Worm (Caenorhabditis elegans): ENCODE measurements around the gene vamp-8.

DNA sequence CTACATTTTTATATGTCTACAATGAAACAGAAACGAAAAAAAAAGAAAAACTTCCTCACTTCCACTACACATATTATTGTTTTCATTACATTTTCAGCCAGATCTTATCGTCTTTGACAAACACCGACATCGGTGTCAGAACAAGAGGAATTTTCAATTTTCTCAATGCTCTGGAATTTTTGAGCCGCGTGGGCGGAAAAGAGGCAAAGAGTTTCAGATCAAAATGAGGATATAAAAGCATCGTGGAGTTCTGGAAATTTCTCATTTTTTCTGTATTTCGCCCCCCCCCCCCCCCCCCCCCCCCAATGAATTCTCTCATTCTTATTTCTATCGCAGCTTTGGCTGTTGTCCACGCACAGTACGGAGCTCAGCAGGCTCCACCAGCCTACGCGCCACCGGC, 14.9 kb upstream of the vamp-8 start, which contains the start of gene B0513.4:
- TF ChIP-seq tbx-11 (GFP tag; IDR thresholded peaks at IDR 0.05) = no peak
- TF ChIP-seq F13C5.2 (tag; optimal IDR thresholded peaks at IDR 0.05) = no peak
- TF ChIP-seq hnd-1 (tag; optimal IDR thresholded peaks at IDR 0.05) = no peak
- TF ChIP-seq ama-1 (optimal IDR thresholded peaks at IDR 0.05) = no peak
- no peak for TF ChIP-seq tbx-37 (GFP tag; conservative IDR thresholded peaks at IDR 0.05)
- TF ChIP-seq flt-1 (GFP tag; IDR thresholded peaks at IDR 0.05) = no peak
- TF ChIP-seq B0310.2 (tag; optimal IDR thresholded peaks at IDR 0.05) = no peak
- no peak for TF ChIP-seq ceh-36 (tag; optimal IDR thresholded peaks at IDR 0.05)
- TF ChIP-seq scrt-1 (GFP tag; IDR thresholded peaks at IDR 0.05) = no peak
- no peak for TF ChIP-seq ceh-13 (GFP tag; optimal IDR thresholded peaks at IDR 0.05)
- no peak for TF ChIP-seq hmg-4 (GFP tag; optimal IDR thresholded peaks at IDR 0.05)
- TF ChIP-seq hmbx-1 (tag; optimal IDR thresholded peaks at IDR 0.05) = no peak
